Worm (Caenorhabditis elegans): Measurements from ENCODE around the gene C02F12.5.

DNA sequence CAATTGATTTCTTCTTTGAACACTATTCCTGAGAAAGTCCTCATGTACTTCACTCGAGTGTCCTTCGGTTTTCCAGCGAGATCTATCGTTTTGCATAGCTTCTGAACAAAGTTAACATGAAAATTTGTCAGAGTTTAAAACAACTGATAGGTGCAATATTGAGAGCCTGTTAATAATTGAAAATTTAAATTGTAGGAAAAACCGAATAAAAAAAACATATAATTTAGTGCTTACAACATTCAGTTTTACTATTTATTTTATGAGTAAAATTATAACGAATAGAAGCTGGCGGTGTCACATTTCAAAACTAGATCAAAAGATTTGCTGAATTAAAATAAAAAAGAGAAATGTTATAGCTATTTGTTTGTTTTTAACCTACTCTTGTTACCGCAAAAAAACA, 21.2 kb upstream of the C02F12.5 start, which contains the start of gene C02F12.8:
- TF ChIP-seq ZK546.5 (tag; optimal IDR thresholded peaks at IDR 0.05) (no peak), php-3 (GFP tag; IDR thresholded peaks at IDR 0.05) (no peak), lin-39 (tag; optimal IDR thresholded peaks at IDR 0.05) (no peak), duxl-1 (tag; optimal IDR thresholded peaks at IDR 0.05; ENCODE audit: poor library complexity) (no peak), nhr-10 (tag; optimal IDR thresholded peaks at IDR 0.05) (no peak), nhr-11 (tag; optimal IDR thresholded peaks at IDR 0.05) (no peak)

Measured in whole organism, L4 larva.